Worm (Caenorhabditis elegans) whole organism, L2 larva: ENCODE measurements around the gene F57B9.3.

Experiments used
- alr-1 ChIP-seq: fragments of 150-350 bp; optimal IDR thresholded peaks from 2 replicates; lab custom pipeline; 2014; ENCODE audit warnings: missing biosample characterization, missing genetic modification characterization
- ama-1 ChIP-seq: fragments of 150-350 bp; optimal IDR thresholded peaks from 2 replicates; lab custom pipeline; 2018; ENCODE audit warnings: inconsistent platforms
- elt-3 ChIP-seq: sonication (generic microtip); optimal IDR thresholded peaks from 2 replicates; lab custom pipeline; 2017; ENCODE audit warnings: missing biosample characterization, missing genetic modification characterization
- fos-1 ChIP-seq: fragments of 150-350 bp; optimal IDR thresholded peaks from 2 replicates; lab custom pipeline; 2014; ENCODE audit warnings: missing biosample characterization, missing genetic modification characterization
- nhr-10 ChIP-seq: sonication (generic microtip); optimal IDR thresholded peaks from 2 replicates; lab custom pipeline; 2017; ENCODE audit warnings: missing biosample characterization, missing genetic modification characterization
- nhr-11 ChIP-seq: fragments of 150-350 bp; optimal IDR thresholded peaks from 2 replicates; lab custom pipeline; 2014; ENCODE audit warnings: missing biosample characterization, missing genetic modification characterization
- nhr-12 ChIP-seq: fragments of 150-350 bp; optimal IDR thresholded peaks from 2 replicates; lab custom pipeline; 2014; ENCODE audit warnings: missing biosample characterization, missing genetic modification characterization
- nhr-237 ChIP-seq: fragments of 150-350 bp; optimal IDR thresholded peaks from 2 replicates; lab custom pipeline; 2014; ENCODE audit warnings: missing biosample characterization, missing genetic modification characterization
- nhr-6 ChIP-seq: fragments of 150-350 bp; optimal IDR thresholded peaks from 2 replicates; lab custom pipeline; 2014; ENCODE audit warnings: missing biosample characterization, missing genetic modification characterization
- nhr-77 ChIP-seq: fragments of 150-350 bp; optimal IDR thresholded peaks from 2 replicates; lab custom pipeline; 2014; ENCODE audit warnings: missing biosample characterization, missing genetic modification characterization
- snpc-4 ChIP-seq: fragments of 150-350 bp; optimal IDR thresholded peaks from 2 replicates; lab custom pipeline; 2014; ENCODE audit warnings: missing biosample characterization, missing genetic modification characterization
- unc-55 ChIP-seq: fragments of 150-350 bp; sonication (generic microtip); optimal IDR thresholded peaks from 3 replicates; lab custom pipeline; 2014; ENCODE audit warnings: missing biosample characterization, missing genetic modification reagents, missing genetic modification characterization
- zag-1 ChIP-seq: fragments of 150-350 bp; optimal IDR thresholded peaks from 2 replicates; lab custom pipeline; 2014; ENCODE audit warnings: missing biosample characterization, missing genetic modification characterization
- ztf-11 ChIP-seq: sonication (generic microtip); optimal IDR thresholded peaks from 2 replicates; lab custom pipeline; 2017; ENCODE audit warnings: missing biosample characterization, missing genetic modification characterization

- TF ChIP-seq nhr-237 (no peak), snpc-4 (tag; lab: Kevin White, UChicago) (no peak), nhr-6 (tag; lab: Kevin White, UChicago) (no peak), ama-1 (lab: Kevin White, UChicago) (no peak), unc-55 (GFP tag; lab: Kevin White, UChicago) (peak; percentile 32), fos-1 (no peak), elt-3 (no peak), zag-1 (tag; lab: Kevin White, UChicago) (no peak), alr-1 (tag; lab: Kevin White, UChicago) (no peak), nhr-11 (no peak), nhr-77 (tag; lab: Kevin White, UChicago) (no peak), ztf-11 (no peak), nhr-10 (tag; lab: Kevin White, UChicago) (no peak), nhr-12 (tag; lab: Kevin White, UChicago) (no peak)
These were observed 11.8 kb downstream of the F57B9.3 start for ce11 chrIII:6951435-6951834.
